Worm (Caenorhabditis elegans) whole organism, L1 larva: ENCODE measurements around the gene C37H5.14.

Experiments used
- C34B4.2 ChIP-seq: sonication (generic microtip); optimal IDR thresholded peaks from 2 replicates; lab custom pipeline; 2017; ENCODE audit warnings: mild to moderate bottlenecking, missing genetic modification characterization, missing compliant biosample characterization
- aha-1 ChIP-seq: fragments of 150-350 bp; optimal IDR thresholded peaks from 2 replicates; lab custom pipeline; 2014; ENCODE audit warnings: missing biosample characterization, missing genetic modification characterization
- alr-1 ChIP-seq: fragments of 200-800 bp; sonication (Bioruptor generic); optimal IDR thresholded peaks from 2 replicates; lab custom pipeline; 2018; ENCODE audit warnings: borderline replicate concordance, mild to moderate bottlenecking, missing genetic modification characterization, missing compliant biosample characterization
- aly-2 ChIP-seq: fragments of 150-350 bp; optimal IDR thresholded peaks from 2 replicates; lab custom pipeline; 2014; ENCODE audit warnings: missing biosample characterization, missing genetic modification characterization
- ama-1 ChIP-seq: fragments of 150-350 bp; optimal IDR thresholded peaks from 2 replicates; lab custom pipeline; 2014
- ceh-63 ChIP-seq: fragments of 200-800 bp; sonication (Bioruptor generic); optimal IDR thresholded peaks from 2 replicates; lab custom pipeline; 2018; ENCODE audit warnings: mild to moderate bottlenecking, missing genetic modification characterization, missing compliant biosample characterization
- ceh-8 ChIP-seq: fragments of 200-800 bp; sonication (Bioruptor generic); optimal IDR thresholded peaks from 2 replicates; lab custom pipeline; 2018; ENCODE audit warnings: mild to moderate bottlenecking, missing genetic modification characterization, moderate library complexity, missing compliant biosample characterization
- efl-1 ChIP-seq, 4 experiments: fragments of 150-350 bp; optimal IDR thresholded peaks in 3 of 4; peaks in 1 of 4; 1 replicate in 1 of 4; 2 replicates in 3 of 4; lab custom pipeline; 2014; ENCODE audit warnings: missing biosample characterization in 2 of 4, missing genetic modification characterization in 2 of 4, missing genetic modification reagents in 2 of 4
- egl-13 ChIP-seq: sonication (generic microtip); optimal IDR thresholded peaks from 2 replicates; lab custom pipeline; 2016; ENCODE audit warnings: missing genotype, missing genetic modification reagents, missing genetic modification characterization, missing compliant biosample characterization
- egl-27 ChIP-seq, 2 experiments: fragments of 150-350 bp in 1 of 2; sonication (generic microtip); optimal IDR thresholded peaks; 3 replicates each; lab custom pipeline; 2017 to 2018; ENCODE audit warnings: missing biosample characterization in 2 of 2, missing genetic modification characterization in 2 of 2, missing genetic modification reagents in 2 of 2
- elt-2 ChIP-seq: sonication (generic microtip); optimal IDR thresholded peaks from 2 replicates; lab custom pipeline; 2016; ENCODE audit warnings: missing genetic modification characterization, mild to moderate bottlenecking, inconsistent platforms, missing compliant biosample characterization, missing genetic modification reagents
- fkh-4 ChIP-seq: sonication (generic microtip); optimal IDR thresholded peaks from 2 replicates; lab custom pipeline; 2016; ENCODE audit warnings: missing compliant biosample characterization, missing genetic modification characterization, borderline replicate concordance
- fkh-8 ChIP-seq: sonication (generic microtip); optimal IDR thresholded peaks from 2 replicates; lab custom pipeline; 2016; ENCODE audit warnings: mild to moderate bottlenecking, missing genetic modification characterization, missing compliant biosample characterization
- grh-1 ChIP-seq: fragments of 200-800 bp; sonication (Bioruptor generic); IDR thresholded peaks from 2 replicates; pipeline ENCODE4 v1.3.6; 2022; ENCODE audit warnings: missing genetic modification reagents, missing genetic modification characterization, missing compliant biosample characterization
- hlh-4 ChIP-seq: sonication (generic microtip); optimal IDR thresholded peaks from 2 replicates; lab custom pipeline; 2016; ENCODE audit warnings: mild to moderate bottlenecking, missing genetic modification characterization, missing compliant biosample characterization
- irx-1 ChIP-seq: sonication (generic microtip); optimal IDR thresholded peaks from 2 replicates; lab custom pipeline; 2016; ENCODE audit warnings: missing genetic modification characterization, missing compliant biosample characterization
- lin-14 ChIP-seq: fragments of 200-800 bp; sonication (Bioruptor generic); optimal IDR thresholded peaks from 2 replicates; lab custom pipeline; 2018; ENCODE audit warnings: mild to moderate bottlenecking, missing genetic modification characterization, moderate library complexity, missing compliant biosample characterization
- mdl-1 ChIP-seq, 2 experiments: fragments of 150-350 bp; optimal IDR thresholded peaks; 2 replicates each; lab custom pipeline; 2014 to 2017; ENCODE audit warnings: missing biosample characterization in 2 of 2, missing genetic modification characterization in 2 of 2, inconsistent platforms in 1 of 2
- mef-2 ChIP-seq: fragments of 150-350 bp; optimal IDR thresholded peaks from 2 replicates; lab custom pipeline; 2014; ENCODE audit warnings: missing biosample characterization, missing genetic modification characterization
- nhr-11 ChIP-seq: fragments of 150-350 bp; optimal IDR thresholded peaks from 2 replicates; lab custom pipeline; 2014; ENCODE audit warnings: missing biosample characterization, missing genetic modification characterization
- nhr-20 ChIP-seq: sonication (generic microtip); optimal IDR thresholded peaks from 2 replicates; lab custom pipeline; 2016; ENCODE audit warnings: mild to moderate bottlenecking, missing genetic modification characterization, missing compliant biosample characterization
- nhr-237 ChIP-seq: fragments of 150-350 bp; optimal IDR thresholded peaks from 2 replicates; lab custom pipeline; 2014; ENCODE audit warnings: missing biosample characterization, missing genetic modification characterization
- nhr-47 ChIP-seq: sonication (generic microtip); optimal IDR thresholded peaks from 2 replicates; lab custom pipeline; 2016; ENCODE audit warnings: mild to moderate bottlenecking, missing genetic modification characterization, moderate library complexity, missing compliant biosample characterization
- nhr-71 ChIP-seq: sonication (generic microtip); optimal IDR thresholded peaks from 2 replicates; lab custom pipeline; 2016; ENCODE audit warnings: mild to moderate bottlenecking, missing genetic modification characterization, moderate library complexity, missing compliant biosample characterization
- nhr-90 ChIP-seq: sonication (generic microtip); optimal IDR thresholded peaks from 2 replicates; lab custom pipeline; 2016; ENCODE audit warnings: mild to moderate bottlenecking, missing genetic modification characterization, missing compliant biosample characterization; ENCODE audit not compliant: poor library complexity
- pag-3 ChIP-seq: sonication (generic microtip); optimal IDR thresholded peaks from 2 replicates; lab custom pipeline; 2017; ENCODE audit warnings: missing genetic modification characterization, mild to moderate bottlenecking, missing compliant biosample characterization, antibody characterized with exemption, borderline replicate concordance; ENCODE audit not compliant: insufficient read depth
- pax-3 ChIP-seq: fragments of 200-800 bp; sonication (Bioruptor generic); optimal IDR thresholded peaks from 2 replicates; lab custom pipeline; 2018; ENCODE audit warnings: mild to moderate bottlenecking, missing genetic modification characterization, moderate library complexity, missing compliant biosample characterization
- pqm-1 ChIP-seq: sonication (generic microtip); optimal IDR thresholded peaks from 3 replicates; lab custom pipeline; 2017; ENCODE audit warnings: missing biosample characterization, missing genetic modification characterization
- rnt-1 ChIP-seq: sonication (generic microtip); optimal IDR thresholded peaks from 2 replicates; lab custom pipeline; 2016; ENCODE audit warnings: mild to moderate bottlenecking, missing genetic modification characterization, moderate library complexity, missing compliant biosample characterization
- sox-4 ChIP-seq: sonication (generic microtip); optimal IDR thresholded peaks from 2 replicates; lab custom pipeline; 2016; ENCODE audit warnings: missing genetic modification characterization, missing compliant biosample characterization
- swsn-7 ChIP-seq: sonication (generic microtip); optimal IDR thresholded peaks from 2 replicates; lab custom pipeline; 2016; ENCODE audit warnings: missing genetic modification characterization, missing compliant biosample characterization
- vab-15 ChIP-seq: sonication (generic microtip); optimal IDR thresholded peaks from 2 replicates; lab custom pipeline; 2017; ENCODE audit warnings: missing genotype, mild to moderate bottlenecking, missing genetic modification characterization, missing compliant biosample characterization
- ztf-4 ChIP-seq: fragments of 150-350 bp; optimal IDR thresholded peaks from 2 replicates; lab custom pipeline; 2014; ENCODE audit warnings: missing biosample characterization, missing genetic modification characterization

C37H5.14 gene

DNA sequence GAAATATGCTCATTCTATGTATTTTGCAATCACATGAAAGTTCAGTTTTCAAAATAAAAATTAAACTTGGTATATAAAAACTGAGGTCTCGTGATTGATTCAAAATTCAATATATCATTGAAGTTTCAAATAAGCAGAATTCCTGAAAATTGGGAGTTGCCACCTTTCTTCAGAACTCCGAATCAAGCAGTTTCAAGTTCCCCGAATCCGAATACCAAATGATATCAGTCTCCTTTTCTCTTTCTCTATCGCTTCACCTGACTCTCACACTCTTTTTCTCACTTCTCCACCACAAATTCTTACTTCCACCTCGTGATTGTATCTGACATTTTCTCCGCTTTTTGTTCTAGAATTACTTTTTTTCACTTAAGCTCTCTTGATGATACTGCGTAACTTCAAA, 39.9 kb downstream of the C37H5.14 start, which contains the start of gene R02F11.2:
TSS of gene R02F11.2 (plus strand) at position 292 of the 400 bp plus-strand sequence.
- TF ChIP-seq pqm-1 (tag; lab: Kevin White, UChicago): no peak
- TF ChIP-seq hlh-4 (tag; lab: Kevin White, UChicago): peak; percentile 92
- TF ChIP-seq pax-3 (tag; lab: Kevin White, UChicago): peak; percentile 51
- TF ChIP-seq fkh-8: peak; percentile 96
- TF ChIP-seq pag-3 (tag; lab: Kevin White, UChicago): no peak
- peak; percentile 17 for TF ChIP-seq nhr-20 (tag; lab: Kevin White, UChicago)
- peak; percentile 28 for TF ChIP-seq swsn-7 (tag; lab: Kevin White, UChicago)
- TF ChIP-seq nhr-11: peak; percentile 7
- TF ChIP-seq ztf-4: peak; percentile 49
- peak; percentile 74 for TF ChIP-seq nhr-47 (tag; lab: Kevin White, UChicago)
- peak; percentile 52 for TF ChIP-seq sox-4 (tag; lab: Kevin White, UChicago)
- TF ChIP-seq mdl-1 (tag; optimal IDR thresholded peaks at IDR 0.05; lab: Kevin White, UChicago): no peak
- TF ChIP-seq nhr-71: peak; percentile 85
- no peak for TF ChIP-seq rnt-1 (tag; lab: Kevin White, UChicago)
- TF ChIP-seq C34B4.2 (tag; lab: Kevin White, UChicago): no peak
- TF ChIP-seq elt-2 (tag; lab: Kevin White, UChicago): no peak
- no peak for TF ChIP-seq grh-1 (GFP tag; lab: Robert Waterston, UW)
- TF ChIP-seq mef-2: no peak

- no peak for TF ChIP-seq nhr-90 (tag; lab: Kevin White, UChicago)
- TF ChIP-seq mdl-1 (tag; optimal IDR thresholded peaks at IDR 0.05; lab: Kevin White, UChicago): no peak
- no peak for TF ChIP-seq irx-1 (tag; lab: Kevin White, UChicago)
- no peak for TF ChIP-seq ceh-8 (GFP tag; lab: Kevin White, UChicago)
- no peak for TF ChIP-seq aha-1 (tag; lab: Kevin White, UChicago)
- no peak for TF ChIP-seq nhr-237 (tag; lab: Kevin White, UChicago)
- TF ChIP-seq fkh-4: no peak
- TF ChIP-seq lin-14 (GFP tag; lab: Kevin White, UChicago): no peak
- TF ChIP-seq C34B4.2 (tag; lab: Kevin White, UChicago): no peak
- TF ChIP-seq ceh-63 (GFP tag; lab: Kevin White, UChicago): no peak
- no peak for TF ChIP-seq egl-27 (tag; optimal IDR thresholded peaks at IDR 0.05; lab: Kevin White, UChicago)
- TF ChIP-seq vab-15: no peak
Measured at ce11 chrV:4791569-4791968, 42.6 kb downstream of the C37H5.14 start, which contains the start of gene R02F11.11. Gene R02F11.11 (plus strand): TSS chrV:4791869.

- TF ChIP-seq egl-13 (tag; lab: Kevin White, UChicago): no peak
Measured at ce11 chrV:4790368-4790767, 43.8 kb downstream of the C37H5.14 start, which contains the start of gene R02F11.12. Gene R02F11.12 (plus strand): TSS chrV:4790668.

- no peak for TF ChIP-seq alr-1 (tag; lab: Kevin White, UChicago)
- no peak for TF ChIP-seq mef-2
- TF ChIP-seq vab-15: no peak
- no peak for TF ChIP-seq nhr-20 (tag; lab: Kevin White, UChicago)
Measured at ce11 chrV:4788823-4789222, 45.4 kb downstream of the C37H5.14 start, which contains the start of gene R02F11.10. Gene R02F11.10 (plus strand): TSS chrV:4789123.

DNA sequence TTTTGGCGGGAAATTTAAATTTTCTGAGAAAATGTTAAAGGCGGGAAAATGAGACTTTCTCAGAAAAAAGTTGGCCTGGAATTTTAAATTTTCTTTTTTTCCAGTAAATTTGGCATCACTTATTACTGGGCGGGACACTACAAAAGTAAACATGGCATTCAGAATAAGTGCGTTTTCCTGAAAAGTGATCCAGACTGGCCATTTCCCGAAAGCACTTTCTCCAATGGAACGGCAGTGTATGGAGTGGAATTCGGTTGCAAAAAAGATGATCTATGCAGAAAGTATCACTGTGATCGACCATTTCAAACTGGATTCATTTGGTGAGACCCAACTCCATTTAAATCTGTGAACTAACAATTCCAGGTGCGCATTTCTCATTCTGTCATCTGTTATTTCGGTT, 46.3 kb downstream of the C37H5.14 start:
- TF ChIP-seq ama-1 (lab: Kevin White, UChicago) (no peak), aly-2 (tag; lab: Kevin White, UChicago) (no peak), efl-1 (optimal IDR thresholded peaks at IDR 0.05; lab: Kevin White, UChicago) (no peak), efl-1 (GFP tag; optimal IDR thresholded peaks at IDR 0.05 in 1 of 2; lab: Kevin White, UChicago) (peak in 1 of 2 experiments; percentile 87)
